Worm (Caenorhabditis elegans): ENCODE data around the gene F58H1.3.

- TF ChIP-seq ceh-82 (tag; optimal IDR thresholded peaks at IDR 0.05) (no peak), ztf-11 (tag; optimal IDR thresholded peaks at IDR 0.05) (no peak), ztf-4 (tag; optimal IDR thresholded peaks at IDR 0.05) (no peak), dmd-4 (tag; optimal IDR thresholded peaks at IDR 0.05) (no peak)
Observed at ce11 chrV:11940329-11940728, 6.6 kb downstream of the F58H1.3 start.

Data from whole organism, L2 larva.